Fruit fly (Drosophila melanogaster): ENCODE data around the gene SNF4Agamma.

The SNF4Agamma gene

DNA sequence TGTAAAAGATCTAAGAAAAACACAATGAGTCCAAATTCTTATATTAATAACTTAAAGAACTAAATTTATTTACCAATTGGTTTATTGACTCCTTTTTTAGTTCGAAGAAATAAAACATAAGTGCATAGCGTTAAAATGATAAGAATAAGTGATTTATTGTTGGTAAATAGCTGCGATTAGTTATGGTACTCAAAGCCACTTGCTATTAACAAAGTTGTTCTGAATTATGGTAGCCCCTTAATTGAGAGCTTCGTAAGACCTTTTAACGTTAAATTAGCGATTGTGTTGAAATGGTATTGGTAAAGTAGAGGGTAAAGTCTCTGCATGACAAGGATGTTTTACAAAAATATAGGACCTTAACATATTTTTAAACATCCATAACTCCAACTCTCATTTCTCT is 105.3 kb downstream of the SNF4Agamma start:
- TF ChIP-seq CG10348 (GFP tag; IDR thresholded peaks at IDR 0.05) (no peak), CG12605 (GFP tag; IDR thresholded peaks at IDR 0.05) (no peak), D1 (tag; optimal IDR thresholded peaks at IDR 0.05) (no peak), rn (GFP tag; IDR thresholded peaks at IDR 0.05) (no peak), Pif1B (GFP tag; optimal IDR thresholded peaks at IDR 0.05) (no peak), fd96Ca (GFP tag; IDR thresholded peaks at IDR 0.05) (no peak), CG15710 (tag; optimal IDR thresholded peaks at IDR 0.05) (no peak), CG34367 (tag; optimal IDR thresholded peaks at IDR 0.05) (no peak), CG13204 (GFP tag; optimal IDR thresholded peaks at IDR 0.05) (no peak), CG14655 (GFP tag; optimal IDR thresholded peaks at IDR 0.05) (no peak), CG8159 (tag; optimal IDR thresholded peaks at IDR 0.05) (no peak), CG8301 (tag; optimal IDR thresholded peaks at IDR 0.05) (no peak), Ets98B (GFP tag; IDR thresholded peaks at IDR 0.05) (no peak), CG17806 (tag; optimal IDR thresholded peaks at IDR 0.05) (no peak)

DNA sequence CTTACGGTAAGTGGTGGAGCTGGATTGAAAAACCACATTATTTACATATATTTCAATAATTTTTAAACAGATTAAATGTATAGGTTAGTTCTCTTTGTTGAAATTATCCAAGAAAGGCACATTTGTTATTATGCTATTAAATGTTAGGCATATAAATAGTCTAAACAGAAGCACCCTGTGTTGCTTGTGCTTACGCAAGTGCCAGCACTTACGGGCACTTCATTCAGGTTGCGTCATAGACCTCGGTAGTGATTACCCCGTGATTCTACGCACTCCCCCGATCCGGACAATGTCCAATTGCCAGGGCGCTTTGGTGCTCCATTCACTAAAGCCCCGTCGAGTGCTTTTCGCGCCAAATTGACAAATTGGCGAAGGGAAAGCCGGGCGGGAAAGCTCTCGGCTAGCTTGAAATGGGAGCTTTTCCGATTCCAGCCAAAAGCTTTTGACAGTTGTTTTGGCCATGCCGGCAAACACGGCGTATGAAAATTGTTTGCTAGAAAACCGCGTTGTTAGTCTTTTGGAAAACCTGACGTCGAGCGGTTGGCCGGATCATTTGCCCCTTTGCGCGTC is 106.0 kb downstream of the SNF4Agamma start, which contains the start of gene ETHR:
Gene ETHR (plus strand): TSS at position 520 of the 570 bp plus-strand sequence.
- TF ChIP-seq CG32121 (GFP tag; IDR thresholded peaks at IDR 0.05), result peak; percentile 54
- TF ChIP-seq D1 (tag; optimal IDR thresholded peaks at IDR 0.05), result no peak
- peak; percentile 66; the same call in 1 of the 3 replicates for TF ChIP-seq CG4496 (GFP tag; IDR thresholded peaks at IDR 0.05)
- TF ChIP-seq CG13204 (GFP tag; optimal IDR thresholded peaks at IDR 0.05), result no peak
- no peak for TF ChIP-seq Pif1B (GFP tag; optimal IDR thresholded peaks at IDR 0.05)
- TF ChIP-seq fd96Ca (GFP tag; IDR thresholded peaks at IDR 0.05), result peak; percentile 23; the same call in 1 of the 3 replicates
- TF ChIP-seq Pif1A (GFP tag; optimal IDR thresholded peaks at IDR 0.05), result peak; percentile 3
- no peak for TF ChIP-seq CG14655 (GFP tag; optimal IDR thresholded peaks at IDR 0.05)

DNA sequence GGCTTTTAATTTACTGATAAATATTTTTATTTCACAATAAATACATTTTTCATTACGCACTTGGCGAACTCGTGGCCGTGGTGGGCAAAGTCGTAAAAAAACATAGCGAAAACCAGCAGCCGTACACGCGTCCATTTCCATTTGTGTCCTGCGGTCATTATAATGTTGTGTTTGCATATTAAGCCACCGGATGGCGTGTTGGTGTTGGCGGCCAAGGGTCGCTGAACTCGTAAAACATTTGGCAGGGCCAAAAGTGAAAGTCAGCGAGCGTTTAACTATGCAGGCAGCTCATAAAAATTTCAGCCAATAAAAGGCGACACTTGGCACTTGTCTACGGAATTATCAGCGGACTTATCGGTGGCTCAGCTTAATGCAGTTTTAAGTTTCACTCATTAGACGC is 111.9 kb downstream of the SNF4Agamma start:
- TF ChIP-seq EcR (GFP tag; optimal IDR thresholded peaks at IDR 0.05) (peak; percentile 18), Snoo (tag; optimal IDR thresholded peaks at IDR 0.05) (no peak)

DNA sequence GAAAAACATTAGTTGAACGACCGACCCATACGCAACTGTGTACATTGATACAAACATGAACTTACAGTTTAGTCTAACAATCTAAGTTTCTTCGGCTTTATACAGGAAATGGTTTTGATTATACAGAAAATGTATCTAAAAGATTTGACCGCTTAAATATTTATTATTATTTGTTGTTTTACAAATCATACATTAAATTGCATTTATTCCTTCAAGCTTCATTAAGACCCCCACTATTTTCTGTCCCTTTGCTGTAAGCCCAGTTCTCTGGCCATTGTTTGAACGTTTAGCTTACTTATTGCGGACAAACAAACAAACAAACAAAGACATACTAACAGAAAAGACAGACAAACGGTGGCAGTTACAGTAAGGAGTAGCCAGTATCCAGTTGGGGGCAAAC is 113.8 kb downstream of the SNF4Agamma start:
- TF ChIP-seq gl (tag; optimal IDR thresholded peaks at IDR 0.05) (no peak), CG15710 (tag; optimal IDR thresholded peaks at IDR 0.05) (no peak), Pif1A (GFP tag; optimal IDR thresholded peaks at IDR 0.05) (no peak), Snoo (tag; optimal IDR thresholded peaks at IDR 0.05) (no peak), CG10348 (GFP tag; IDR thresholded peaks at IDR 0.05) (no peak), CG34367 (tag; optimal IDR thresholded peaks at IDR 0.05) (no peak), CG17806 (tag; optimal IDR thresholded peaks at IDR 0.05) (no peak), CG12605 (GFP tag; IDR thresholded peaks at IDR 0.05) (no peak), CG9948 (tag; optimal IDR thresholded peaks at IDR 0.05) (no peak), EcR (GFP tag; optimal IDR thresholded peaks at IDR 0.05) (no peak), Pif1B (GFP tag; optimal IDR thresholded peaks at IDR 0.05) (no peak), rn (GFP tag; IDR thresholded peaks at IDR 0.05) (no peak), fd96Ca (GFP tag; IDR thresholded peaks at IDR 0.05) (no peak), CG8159 (tag; optimal IDR thresholded peaks at IDR 0.05) (no peak), CG14655 (GFP tag; optimal IDR thresholded peaks at IDR 0.05) (peak; percentile 42), D1 (tag; optimal IDR thresholded peaks at IDR 0.05) (no peak), CG32121 (GFP tag; IDR thresholded peaks at IDR 0.05) (peak; percentile 57), Ets98B (GFP tag; IDR thresholded peaks at IDR 0.05) (peak; percentile 14; the same call in 1 of the 2 replicates), CG13204 (GFP tag; optimal IDR thresholded peaks at IDR 0.05) (no peak), CG8301 (tag; optimal IDR thresholded peaks at IDR 0.05) (peak; percentile 19), CG4496 (GFP tag; IDR thresholded peaks at IDR 0.05) (no peak)

DNA sequence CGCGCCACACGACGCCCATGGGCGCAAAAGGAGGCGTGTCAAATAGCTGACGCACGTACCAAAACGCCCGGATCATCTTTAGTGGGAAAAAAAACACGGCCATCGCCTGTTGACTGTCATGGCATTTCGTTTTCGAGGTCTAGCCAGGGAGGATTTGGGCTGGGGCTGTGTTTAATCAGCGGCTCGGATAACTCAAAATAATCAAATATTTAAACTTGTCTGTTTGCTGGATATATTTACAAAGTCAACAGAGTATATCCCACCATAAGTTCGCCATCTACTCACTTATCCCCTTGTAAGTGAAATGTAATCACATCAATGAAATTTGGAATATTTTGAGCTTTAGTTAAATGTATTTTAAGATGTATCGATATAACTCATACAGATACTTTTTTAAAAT is 120.3 kb downstream of the SNF4Agamma start:
- TF ChIP-seq CG8301 (tag; optimal IDR thresholded peaks at IDR 0.05), result no peak
- no peak for TF ChIP-seq CG12605 (GFP tag; IDR thresholded peaks at IDR 0.05)
- TF ChIP-seq CG13204 (GFP tag; optimal IDR thresholded peaks at IDR 0.05), result no peak
- TF ChIP-seq D1 (tag; optimal IDR thresholded peaks at IDR 0.05), result no peak
- no peak for TF ChIP-seq CG17806 (tag; optimal IDR thresholded peaks at IDR 0.05)
- TF ChIP-seq Snoo (tag; optimal IDR thresholded peaks at IDR 0.05), result no peak
- no peak for TF ChIP-seq fd96Ca (GFP tag; IDR thresholded peaks at IDR 0.05)
- TF ChIP-seq Pif1B (GFP tag; optimal IDR thresholded peaks at IDR 0.05), result no peak
- TF ChIP-seq rn (GFP tag; IDR thresholded peaks at IDR 0.05), result no peak
- no peak for TF ChIP-seq Ets98B (GFP tag; IDR thresholded peaks at IDR 0.05)
- TF ChIP-seq CG4496 (GFP tag; IDR thresholded peaks at IDR 0.05), result no peak
- no peak for TF ChIP-seq CG10348 (GFP tag; IDR thresholded peaks at IDR 0.05)
- TF ChIP-seq CG32121 (GFP tag; IDR thresholded peaks at IDR 0.05), result no peak
- no peak for TF ChIP-seq EcR (GFP tag; optimal IDR thresholded peaks at IDR 0.05)
- no peak for TF ChIP-seq gl (tag; optimal IDR thresholded peaks at IDR 0.05)

DNA sequence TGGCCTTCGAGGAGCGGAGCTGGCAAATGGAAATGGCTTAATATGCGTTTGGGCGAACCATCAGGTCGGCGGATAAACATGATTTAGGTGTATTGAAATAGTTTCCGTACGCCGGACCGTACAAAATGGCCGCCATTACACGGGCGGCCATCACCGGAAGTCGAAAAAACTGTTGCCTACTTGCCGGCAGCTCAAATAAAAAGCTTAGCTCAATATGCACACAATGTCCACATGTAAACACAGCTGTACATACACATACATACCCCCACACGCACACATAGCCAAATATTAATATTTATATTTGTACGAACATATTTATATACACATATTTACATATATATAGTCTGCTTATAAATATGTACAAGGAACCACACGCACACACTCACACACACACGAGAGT is 122.6 kb downstream of the SNF4Agamma start:
- TF ChIP-seq CG8301 (tag; optimal IDR thresholded peaks at IDR 0.05) (no peak), Ets98B (GFP tag; IDR thresholded peaks at IDR 0.05) (peak; percentile 31; the same call in 1 of the 2 replicates), Pif1A (GFP tag; optimal IDR thresholded peaks at IDR 0.05) (peak; percentile 17), fd96Ca (GFP tag; IDR thresholded peaks at IDR 0.05) (peak; percentile 43; the same call in 1 of the 3 replicates), CG4496 (GFP tag; IDR thresholded peaks at IDR 0.05) (peak; percentile 85; the same call in 2 of the 3 replicates), Pif1B (GFP tag; optimal IDR thresholded peaks at IDR 0.05) (no peak), Snoo (tag; optimal IDR thresholded peaks at IDR 0.05) (peak; percentile 40)

Measured in whole organism, pupa.